Fruit fly (Drosophila melanogaster) whole organism, embryonic: ENCODE results near the gene CG5068.

ENCODE experiments used
- BtbVII ChIP-seq: fragments of 200-800 bp; sonication (Bioruptor generic); optimal IDR thresholded peaks from 3 replicates; lab custom pipeline; 2017; ENCODE audit warnings: missing biosample characterization, mild to moderate bottlenecking, missing genetic modification characterization
- CG10321 ChIP-seq: fragments of 200-800 bp; sonication (Bioruptor generic); IDR thresholded peaks from 2 replicates; pipeline ENCODE4 v1.3.6; 2022; ENCODE audit warnings: missing biosample characterization, missing genetic modification characterization
- CG11093 ChIP-seq: fragments of 200-800 bp; sonication (Bioruptor generic); IDR thresholded peaks from 3 replicates; pipeline ENCODE4 v1.3.6; 2022; ENCODE audit warnings: missing biosample characterization, missing genetic modification characterization
- CG12299 ChIP-seq: fragments of 200-800 bp; sonication (Bioruptor generic); optimal IDR thresholded peaks from 2 replicates; lab custom pipeline; 2018; ENCODE audit warnings: missing biosample characterization, mild to moderate bottlenecking, missing genetic modification characterization
- CG12942 ChIP-seq: fragments of 200-800 bp; sonication (Bioruptor generic); optimal IDR thresholded peaks from 3 replicates; lab custom pipeline; 2016; ENCODE audit warnings: missing biosample characterization, missing genetic modification characterization
- CG13123 ChIP-seq: fragments of 200-800 bp; sonication (Bioruptor generic); optimal IDR thresholded peaks from 2 replicates; lab custom pipeline; 2016; ENCODE audit warnings: missing biosample characterization, missing genetic modification characterization
- CG1529 ChIP-seq: fragments of 200-800 bp; sonication (Bioruptor generic); optimal IDR thresholded peaks from 3 replicates; lab custom pipeline; 2018; ENCODE audit warnings: missing biosample characterization, missing genetic modification characterization
- CG15514 ChIP-seq: fragments of 200-800 bp; sonication (Bioruptor generic); optimal IDR thresholded peaks from 3 replicates; lab custom pipeline; 2017; ENCODE audit warnings: missing biosample characterization, missing genetic modification characterization, mild to moderate bottlenecking, moderate library complexity, missing genetic modification reagents
- CG1602 ChIP-seq: fragments of 200-800 bp; sonication (Bioruptor generic); optimal IDR thresholded peaks from 3 replicates; lab custom pipeline; 2016; ENCODE audit warnings: missing biosample characterization, missing genetic modification characterization
- CG1647 ChIP-seq: fragments of 200-800 bp; sonication (Bioruptor generic); optimal IDR thresholded peaks from 3 replicates; lab custom pipeline; 2016; ENCODE audit warnings: missing biosample characterization, missing genetic modification characterization
- CG31441 ChIP-seq: fragments of 200-800 bp; sonication (Bioruptor generic); IDR thresholded peaks from 2 replicates; pipeline ENCODE4 v1.3.6; 2022; ENCODE audit warnings: missing biosample characterization, missing genetic modification characterization
- CG32532 ChIP-seq: fragments of 200-800 bp; sonication (Bioruptor generic); IDR thresholded peaks from 2 replicates; pipeline ENCODE4 v1.3.6; 2022; ENCODE audit warnings: missing biosample characterization, missing genetic modification characterization
- CG4282 ChIP-seq: fragments of 200-800 bp; sonication (Bioruptor generic); optimal IDR thresholded peaks from 2 replicates; lab custom pipeline; 2016; ENCODE audit warnings: missing biosample characterization, missing genetic modification characterization
- CG4360 ChIP-seq: fragments of 200-800 bp; sonication (Bioruptor generic); IDR thresholded peaks from 2 replicates; pipeline ENCODE4 v1.3.6; 2022; ENCODE audit warnings: missing biosample characterization, missing genetic modification characterization
- CG6813 ChIP-seq: fragments of 200-800 bp; sonication (Bioruptor generic); optimal IDR thresholded peaks from 2 replicates; lab custom pipeline; 2017; ENCODE audit warnings: missing biosample characterization, missing genetic modification characterization, mild to moderate bottlenecking, moderate library complexity, missing genetic modification reagents
- CG7271 ChIP-seq: fragments of 200-800 bp; sonication (Bioruptor generic); optimal IDR thresholded peaks from 2 replicates; lab custom pipeline; 2018; ENCODE audit warnings: missing biosample characterization, mild to moderate bottlenecking, missing genetic modification characterization, moderate library complexity
- CHES-1-like ChIP-seq: fragments of 200-800 bp; sonication (Bioruptor generic); optimal IDR thresholded peaks from 2 replicates; lab custom pipeline; 2016; ENCODE audit warnings: missing biosample characterization, missing genetic modification characterization
- Camta ChIP-seq: fragments of 200-800 bp; sonication (Bioruptor generic); optimal IDR thresholded peaks from 2 replicates; lab custom pipeline; 2016; ENCODE audit warnings: missing biosample characterization, missing genetic modification characterization
- CoRest ChIP-seq: fragments of 200-800 bp; sonication (Bioruptor generic); optimal IDR thresholded peaks from 3 replicates; lab custom pipeline; 2018; ENCODE audit warnings: missing biosample characterization, mild to moderate bottlenecking, missing genetic modification characterization, moderate library complexity
- D19A ChIP-seq: fragments of 200-800 bp; optimal IDR thresholded peaks from 3 replicates; lab custom pipeline; 2019; ENCODE audit warnings: missing biosample characterization, mild to moderate bottlenecking, missing genetic modification characterization, moderate library complexity
- Dbx ChIP-seq: fragments of 200-800 bp; sonication (Bioruptor generic); IDR thresholded peaks from 3 replicates; pipeline ENCODE4 v1.3.6; 2022; ENCODE audit warnings: missing biosample characterization, missing genetic modification characterization
- E2f2 ChIP-seq: fragments of 200-800 bp; sonication (Bioruptor generic); IDR thresholded peaks from 2 replicates; pipeline ENCODE4 v1.3.6; 2022; ENCODE audit warnings: missing biosample characterization, missing genetic modification characterization
- Elba2 ChIP-seq: fragments of 200-800 bp; sonication (Bioruptor generic); optimal IDR thresholded peaks from 3 replicates; lab custom pipeline; 2016; ENCODE audit warnings: missing biosample characterization, missing genetic modification characterization
- Ets97D ChIP-seq: fragments of 200-800 bp; sonication (Bioruptor generic); optimal IDR thresholded peaks from 3 replicates; lab custom pipeline; 2016; ENCODE audit warnings: missing biosample characterization, missing genetic modification characterization
- Gug ChIP-seq: fragments of 200-800 bp; sonication (Bioruptor generic); IDR thresholded peaks from 4 replicates; pipeline ENCODE4 v1.3.6; 2022; ENCODE audit warnings: missing biosample characterization, missing genetic modification characterization
- HLH3B ChIP-seq: fragments of 200-800 bp; sonication (Bioruptor generic); IDR thresholded peaks from 2 replicates; pipeline ENCODE4 v1.3.6; 2022; ENCODE audit warnings: missing biosample characterization, missing genetic modification characterization
- Mrtf ChIP-seq: fragments of 200-800 bp; sonication (Bioruptor generic); IDR thresholded peaks from 3 replicates; pipeline ENCODE4 v1.3.6; 2022; ENCODE audit warnings: missing biosample characterization, missing genetic modification characterization
- NK7.1 ChIP-seq: fragments of 200-800 bp; sonication (Bioruptor generic); optimal IDR thresholded peaks from 3 replicates; lab custom pipeline; 2016; ENCODE audit warnings: missing biosample characterization, missing genetic modification characterization
- Nf-YA ChIP-seq: fragments of 200-800 bp; sonication (Bioruptor generic); IDR thresholded peaks from 2 replicates; pipeline ENCODE4 v1.3.6; 2022; ENCODE audit warnings: missing biosample characterization, missing genetic modification characterization
- Sry-δ ChIP-seq: fragments of 200-800 bp; sonication (Bioruptor generic); optimal IDR thresholded peaks from 2 replicates; lab custom pipeline; 2016; ENCODE audit warnings: missing biosample characterization, missing genetic modification characterization
- Vsx1 ChIP-seq: fragments of 200-800 bp; sonication (Bioruptor generic); optimal IDR thresholded peaks from 2 replicates; lab custom pipeline; 2017; ENCODE audit warnings: missing biosample characterization, mild to moderate bottlenecking, missing genetic modification characterization, missing genetic modification reagents
- YL-1 ChIP-seq: fragments of 200-800 bp; sonication (Bioruptor generic); optimal IDR thresholded peaks from 3 replicates; lab custom pipeline; 2017; ENCODE audit warnings: missing biosample characterization, mild to moderate bottlenecking, missing genetic modification characterization
- bcd ChIP-seq: fragments of 200-800 bp; sonication (Bioruptor generic); optimal IDR thresholded peaks from 2 replicates; lab custom pipeline; 2017; ENCODE audit warnings: missing biosample characterization, mild to moderate bottlenecking, missing genetic modification characterization
- cad ChIP-seq: fragments of >200 bp; optimal IDR thresholded peaks from 2 replicates; lab custom pipeline; 2017; ENCODE audit warnings: missing biosample characterization, missing genetic modification characterization
- crc ChIP-seq: fragments of 200-800 bp; sonication (Bioruptor generic); optimal IDR thresholded peaks from 2 replicates; lab custom pipeline; 2016; ENCODE audit warnings: missing biosample characterization, missing genetic modification characterization
- eyg ChIP-seq: fragments of 200-800 bp; sonication (Bioruptor generic); optimal IDR thresholded peaks from 3 replicates; lab custom pipeline; 2016; ENCODE audit warnings: missing biosample characterization, missing genetic modification characterization
- fd96Cb ChIP-seq: fragments of 200-800 bp; sonication (Bioruptor generic); optimal IDR thresholded peaks from 2 replicates; lab custom pipeline; 2018; ENCODE audit warnings: missing biosample characterization, mild to moderate bottlenecking, missing genetic modification characterization, moderate library complexity
- ftz-f1 ChIP-seq: fragments of 200-800 bp; sonication (Bioruptor generic); optimal IDR thresholded peaks from 2 replicates; lab custom pipeline; 2016; ENCODE audit warnings: missing biosample characterization, missing genetic modification characterization
- gsb-n ChIP-seq: fragments of 200-800 bp; sonication (Bioruptor generic); optimal IDR thresholded peaks from 3 replicates; lab custom pipeline; 2018; ENCODE audit warnings: missing biosample characterization, mild to moderate bottlenecking, missing genetic modification characterization
- h ChIP-seq: fragments of >200 bp; optimal IDR thresholded peaks from 2 replicates; lab custom pipeline; 2017
- hb ChIP-seq: fragments of 200-800 bp; sonication (Bioruptor generic); IDR thresholded peaks from 3 replicates; pipeline ENCODE4 v1.3.6; 2022; ENCODE audit warnings: missing biosample characterization, missing genetic modification characterization; ENCODE audit not compliant: partially characterized antibody
- jing ChIP-seq: fragments of 200-800 bp; sonication (Bioruptor generic); optimal IDR thresholded peaks from 2 replicates; lab custom pipeline; 2018; ENCODE audit warnings: missing biosample characterization, mild to moderate bottlenecking, missing genetic modification characterization
- ken ChIP-seq: fragments of 200-800 bp; sonication (Bioruptor generic); IDR thresholded peaks from 3 replicates; pipeline ENCODE4 v1.3.6; 2022; ENCODE audit warnings: missing biosample characterization, missing genetic modification characterization
- klu ChIP-seq: fragments of 200-800 bp; sonication (Bioruptor generic); IDR thresholded peaks from 2 replicates; pipeline ENCODE4 v1.3.6; 2022; ENCODE audit warnings: missing biosample characterization, missing genetic modification characterization
- lab ChIP-seq: fragments of 200-800 bp; sonication (Bioruptor generic); optimal IDR thresholded peaks from 3 replicates; lab custom pipeline; 2017; ENCODE audit warnings: missing biosample characterization, missing genetic modification characterization, mild to moderate bottlenecking, moderate library complexity, missing genetic modification reagents
- lilli ChIP-seq: fragments of 200-800 bp; sonication (Bioruptor generic); optimal IDR thresholded peaks from 3 replicates; lab custom pipeline; 2016; ENCODE audit warnings: missing biosample characterization, missing genetic modification characterization
- onecut ChIP-seq: fragments of 200-800 bp; sonication (Bioruptor generic); IDR thresholded peaks from 2 replicates; pipeline ENCODE4 v1.3.6; 2022; ENCODE audit warnings: missing biosample characterization, missing genetic modification characterization
- sens ChIP-seq: fragments of 200-800 bp; sonication (Bioruptor generic); peaks from one replicate; lab custom pipeline; 2016; ENCODE audit warnings: missing biosample characterization, missing genetic modification characterization
- vvl ChIP-seq: fragments of 200-800 bp; sonication (Bioruptor generic); IDR thresholded peaks from 2 replicates; pipeline ENCODE4 v1.3.6; 2022; ENCODE audit warnings: missing biosample characterization, missing genetic modification characterization
- z ChIP-seq: fragments of 200-800 bp; sonication (Bioruptor generic); IDR thresholded peaks from 3 replicates; pipeline ENCODE4 v1.3.6; 2022; ENCODE audit warnings: missing biosample characterization, missing genetic modification characterization

Gene CG5068

dm6 chr3L:8974478-8975477 is 11.7 kb upstream of the CG5068 start, which contains the start of the genes pix and Srp68 (continued):
- TF ChIP-seq BtbVII (GFP tag; lab: Kevin White, UChicago): no peak
- peak; percentile 32 for TF ChIP-seq CG15514 (GFP tag; lab: Kevin White, UChicago)
- TF ChIP-seq CG10321: no peak
- TF ChIP-seq CG1647: peak; percentile 40
- peak; percentile 83 for TF ChIP-seq CoRest
- TF ChIP-seq CG7271 (tag; lab: Kevin White, UChicago): no peak
- peak; percentile 37 for TF ChIP-seq E2f2 (GFP tag; lab: Robert Waterston, UW)
- TF ChIP-seq Nf-YA (GFP tag; lab: Robert Waterston, UW): no peak
- no peak for TF ChIP-seq z (GFP tag; lab: Robert Waterston, UW)
- TF ChIP-seq Elba2: no peak
- TF ChIP-seq h (lab: Kevin White, UChicago): no peak
- TF ChIP-seq CG11093 (GFP tag; lab: Robert Waterston, UW): no peak
- peak; percentile 45 for TF ChIP-seq CHES-1-like
- no peak for TF ChIP-seq HLH3B (GFP tag; lab: Robert Waterston, UW)
- TF ChIP-seq hb (GFP tag; lab: Robert Waterston, UW): peak; percentile 65
- TF ChIP-seq D19A (tag; lab: Kevin White, UChicago): no peak
- TF ChIP-seq CG12942 (GFP tag; lab: Kevin White, UChicago): peak; percentile 31
- TF ChIP-seq CG1529: peak; percentile 55
- peak; percentile 34 for TF ChIP-seq CG13123 (GFP tag; lab: Kevin White, UChicago)
- peak; percentile 91 for TF ChIP-seq sens (GFP tag; lab: Kevin White, UChicago)
- TF ChIP-seq CG6813 (GFP tag; lab: Kevin White, UChicago): no peak
- no peak for TF ChIP-seq gsb-n (tag; lab: Kevin White, UChicago)
- TF ChIP-seq fd96Cb: peak; percentile 47
- TF ChIP-seq CG1602 (GFP tag; lab: Kevin White, UChicago): peak; percentile 53
- TF ChIP-seq klu (GFP tag; lab: Robert Waterston, UW): peak; percentile 50; the same call in 1 of the 2 replicates
- 0 out of 2 replicates have a peak, but pooled peaks have one; percentile 17 for TF ChIP-seq onecut (GFP tag; lab: Robert Waterston, UW)
- TF ChIP-seq CG32532 (GFP tag; lab: Robert Waterston, UW): 0 out of 2 replicates have a peak, but pooled peaks have one; percentile 29
- TF ChIP-seq Mrtf (GFP tag; lab: Robert Waterston, UW): no peak
- peak; percentile 84 for TF ChIP-seq Sry-δ (GFP tag; lab: Kevin White, UChicago)
- no peak for TF ChIP-seq CG12299 (tag; lab: Kevin White, UChicago)
- TF ChIP-seq CG4282 (GFP tag; lab: Kevin White, UChicago): no peak
- no peak for TF ChIP-seq cad
- no peak for TF ChIP-seq jing (GFP tag; lab: Kevin White, UChicago)
- TF ChIP-seq ftz-f1 (GFP tag; lab: Kevin White, UChicago): no peak
- TF ChIP-seq eyg (GFP tag; lab: Kevin White, UChicago): no peak
- peak; percentile 67; the same call in 1 of the 3 replicates for TF ChIP-seq Dbx
- TF ChIP-seq lilli (GFP tag; lab: Kevin White, UChicago): peak; percentile 75
- peak; percentile 81 for TF ChIP-seq YL-1 (GFP tag; lab: Kevin White, UChicago)
- TF ChIP-seq NK7.1: no peak
- TF ChIP-seq CG31441 (GFP tag; lab: Robert Waterston, UW): no peak
- no peak for TF ChIP-seq Camta
- 0 out of 3 replicates have a peak, but pooled peaks have one; percentile 48 for TF ChIP-seq ken (GFP tag; lab: Robert Waterston, UW)
- TF ChIP-seq Gug (GFP tag; lab: Robert Waterston, UW): no peak
- TF ChIP-seq lab: no peak
- TF ChIP-seq CG4360: no peak
- TF ChIP-seq crc: peak; percentile 20
- TF ChIP-seq Vsx1 (GFP tag; lab: Kevin White, UChicago): no peak
- no peak for TF ChIP-seq vvl (GFP tag; lab: Robert Waterston, UW)
- TF ChIP-seq bcd (GFP tag; lab: Kevin White, UChicago): peak; percentile 51
- peak; percentile 41 for TF ChIP-seq Ets97D (GFP tag; lab: Kevin White, UChicago)
